Worm (Caenorhabditis elegans) whole organism, dauer: ENCODE data around the gene angl-1.

Experiments
- unc-62 ChIP-seq: sonication (generic microtip); optimal IDR thresholded peaks from 2 replicates; lab custom pipeline; 2017; ENCODE audit warnings: missing biosample characterization, missing genetic modification reagents, missing genetic modification characterization

angl-1 gene

DNA sequence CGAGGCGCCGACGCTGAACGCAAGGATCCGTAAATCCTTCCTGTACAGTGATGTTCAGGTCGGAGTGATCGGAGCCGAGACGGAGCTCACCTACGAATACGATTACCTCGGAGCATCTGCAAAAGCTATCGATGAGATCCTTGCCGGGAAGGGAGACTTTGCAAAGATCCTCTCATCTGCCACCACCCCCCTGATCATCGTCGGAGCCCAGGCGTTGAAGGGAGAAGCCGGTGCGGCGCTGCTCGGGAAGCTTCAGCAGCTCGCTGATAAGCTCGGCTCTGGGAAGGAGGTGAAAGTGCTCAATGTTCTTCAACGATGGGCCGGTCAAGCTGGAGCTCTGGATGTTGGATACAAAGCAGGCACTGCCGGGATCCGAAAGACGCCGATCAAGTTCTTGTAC is 50.4 kb downstream of the angl-1 start:
- TF ChIP-seq unc-62 (GFP tag; lab: Kevin White, UChicago), result no peak

DNA sequence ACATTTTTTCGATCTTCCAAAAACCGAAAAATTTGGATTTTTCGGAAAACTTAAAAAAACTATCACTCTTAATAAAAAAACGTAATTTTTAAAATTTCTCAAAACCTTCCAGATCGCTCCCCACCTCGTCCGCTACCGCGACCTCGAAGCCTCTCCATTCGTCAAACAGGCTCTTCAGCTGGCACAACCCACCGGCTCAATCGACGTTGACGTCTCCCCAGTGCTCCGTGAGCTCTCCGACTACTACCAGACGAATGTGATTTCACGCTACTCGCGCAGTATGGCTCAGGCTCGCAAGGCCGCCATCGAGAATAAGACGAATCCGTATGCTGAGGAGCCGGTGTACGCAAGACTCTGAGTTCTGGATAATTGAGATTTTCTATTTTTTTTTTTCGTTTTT is 53.5 kb downstream of the angl-1 start:
- TF ChIP-seq unc-62 (GFP tag; lab: Kevin White, UChicago), result no peak

DNA sequence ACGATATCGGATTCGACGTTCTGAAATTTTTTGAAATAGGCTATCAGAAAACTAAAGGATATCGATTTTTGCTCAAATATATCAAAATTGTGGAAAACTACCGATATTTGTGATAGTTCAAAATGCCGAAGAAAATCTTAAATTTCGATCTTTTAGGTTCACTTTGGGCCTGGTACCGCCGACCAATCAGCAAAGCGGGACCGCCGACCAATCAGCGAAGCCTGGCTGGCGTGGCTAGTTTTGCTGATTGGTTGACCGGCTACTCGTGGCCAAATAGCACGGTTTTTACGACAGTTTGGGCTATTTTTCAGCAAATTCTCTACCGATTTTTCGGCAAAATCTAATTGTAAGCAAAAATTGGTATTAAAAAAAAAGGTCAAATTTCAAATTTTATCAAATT is 57.3 kb downstream of the angl-1 start:
- no peak for TF ChIP-seq unc-62 (GFP tag; lab: Kevin White, UChicago)

DNA sequence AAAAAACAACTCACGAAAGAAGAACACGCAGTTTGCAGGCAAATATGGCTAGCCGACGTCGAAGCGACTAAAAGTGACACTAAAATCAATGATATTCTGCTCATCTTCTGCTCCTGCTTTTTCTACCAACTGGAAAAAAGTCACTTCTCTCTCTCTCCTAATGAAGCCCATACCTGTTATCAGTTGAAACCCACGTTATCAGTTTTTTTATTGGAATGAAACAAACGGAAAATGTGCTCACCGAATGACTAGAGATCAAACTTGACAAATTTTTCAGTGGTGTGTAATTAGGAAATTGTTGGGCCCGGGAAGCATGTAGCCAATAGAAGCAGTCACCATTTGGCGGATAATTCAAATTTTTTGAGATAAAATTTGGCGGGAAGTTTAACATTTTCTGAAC is 58.5 kb downstream of the angl-1 start, which contains the start of gene C24B9.3:
Gene C24B9.3 (minus strand): TSS at position 171 of the 400 bp plus-strand sequence.
- TF ChIP-seq unc-62 (GFP tag; lab: Kevin White, UChicago), result no peak
